Worm (Caenorhabditis elegans): ENCODE measurements around the gene nmt-1.

Gene nmt-1

ce11 chrIII:6144390-6144962 is 28.3 kb upstream of the nmt-1 start:
- TF ChIP-seq B0310.2 (tag; optimal IDR thresholded peaks at IDR 0.05) (no peak), ceh-13 (GFP tag; optimal IDR thresholded peaks at IDR 0.05) (no peak), sea-1 (GFP tag; conservative IDR thresholded peaks at IDR 0.05) (no peak), F13C5.2 (tag; optimal IDR thresholded peaks at IDR 0.05) (no peak), flt-1 (GFP tag; IDR thresholded peaks at IDR 0.05) (no peak), aly-1 (tag; optimal IDR thresholded peaks at IDR 0.05) (no peak), hmg-4 (GFP tag; optimal IDR thresholded peaks at IDR 0.05) (no peak), tbx-37 (GFP tag; conservative IDR thresholded peaks at IDR 0.05) (no peak), hmbx-1 (tag; optimal IDR thresholded peaks at IDR 0.05) (no peak), ama-1 (optimal IDR thresholded peaks at IDR 0.05) (no peak), pes-1 (GFP tag; IDR thresholded peaks at IDR 0.05) (no peak), scrt-1 (GFP tag; IDR thresholded peaks at IDR 0.05) (no peak), hnd-1 (tag; optimal IDR thresholded peaks at IDR 0.05) (no peak), tbx-11 (GFP tag; IDR thresholded peaks at IDR 0.05) (no peak), ets-7 (tag; optimal IDR thresholded peaks at IDR 0.05) (no peak), ceh-36 (tag; optimal IDR thresholded peaks at IDR 0.05) (no peak), tra-4 (tag; optimal IDR thresholded peaks at IDR 0.05) (no peak)

ce11 chrIII:6141532-6141931 is 25.4 kb upstream of the nmt-1 start:
- TF ChIP-seq scrt-1 (GFP tag; IDR thresholded peaks at IDR 0.05) (no peak), F13C5.2 (tag; optimal IDR thresholded peaks at IDR 0.05) (peak; percentile 17)

ce11 chrIII:6140818-6141217 is 24.7 kb upstream of the nmt-1 start:
- no peak for TF ChIP-seq ceh-36 (tag; optimal IDR thresholded peaks at IDR 0.05)
- TF ChIP-seq B0310.2 (tag; optimal IDR thresholded peaks at IDR 0.05): no peak
- TF ChIP-seq aly-1 (tag; optimal IDR thresholded peaks at IDR 0.05): no peak
- TF ChIP-seq hmbx-1 (tag; optimal IDR thresholded peaks at IDR 0.05): no peak
- TF ChIP-seq tbx-11 (GFP tag; IDR thresholded peaks at IDR 0.05): no peak
- no peak for TF ChIP-seq flt-1 (GFP tag; IDR thresholded peaks at IDR 0.05)
- TF ChIP-seq hnd-1 (tag; optimal IDR thresholded peaks at IDR 0.05): no peak
- TF ChIP-seq ceh-13 (GFP tag; optimal IDR thresholded peaks at IDR 0.05): no peak
- TF ChIP-seq tra-4 (tag; optimal IDR thresholded peaks at IDR 0.05): no peak

ce11 chrIII:6139932-6140612 is 23.9 kb upstream of the nmt-1 start:
- TF ChIP-seq F13C5.2 (tag; optimal IDR thresholded peaks at IDR 0.05) (no peak), ceh-13 (GFP tag; optimal IDR thresholded peaks at IDR 0.05) (no peak), hnd-1 (tag; optimal IDR thresholded peaks at IDR 0.05) (no peak), ceh-36 (tag; optimal IDR thresholded peaks at IDR 0.05) (no peak), B0310.2 (tag; optimal IDR thresholded peaks at IDR 0.05) (no peak), hmbx-1 (tag; optimal IDR thresholded peaks at IDR 0.05) (no peak), pes-1 (GFP tag; IDR thresholded peaks at IDR 0.05) (no peak), ama-1 (optimal IDR thresholded peaks at IDR 0.05) (no peak), tra-4 (tag; optimal IDR thresholded peaks at IDR 0.05) (no peak), sea-1 (GFP tag; conservative IDR thresholded peaks at IDR 0.05) (no peak), tbx-11 (GFP tag; IDR thresholded peaks at IDR 0.05) (no peak), tbx-37 (GFP tag; conservative IDR thresholded peaks at IDR 0.05) (no peak), aly-1 (tag; optimal IDR thresholded peaks at IDR 0.05) (no peak), scrt-1 (GFP tag; IDR thresholded peaks at IDR 0.05) (no peak), ets-7 (tag; optimal IDR thresholded peaks at IDR 0.05) (no peak), hmg-4 (GFP tag; optimal IDR thresholded peaks at IDR 0.05) (no peak), flt-1 (GFP tag; IDR thresholded peaks at IDR 0.05) (no peak)

ce11 chrIII:6139328-6139727 is 23.2 kb upstream of the nmt-1 start:
- no peak for TF ChIP-seq aly-1 (tag; optimal IDR thresholded peaks at IDR 0.05)
- TF ChIP-seq F13C5.2 (tag; optimal IDR thresholded peaks at IDR 0.05): no peak
- TF ChIP-seq flt-1 (GFP tag; IDR thresholded peaks at IDR 0.05): no peak
- no peak for TF ChIP-seq tra-4 (tag; optimal IDR thresholded peaks at IDR 0.05)
- TF ChIP-seq sea-1 (GFP tag; conservative IDR thresholded peaks at IDR 0.05): no peak
- no peak for TF ChIP-seq hnd-1 (tag; optimal IDR thresholded peaks at IDR 0.05)
- TF ChIP-seq pes-1 (GFP tag; IDR thresholded peaks at IDR 0.05): no peak
- TF ChIP-seq ceh-13 (GFP tag; optimal IDR thresholded peaks at IDR 0.05): no peak
- TF ChIP-seq B0310.2 (tag; optimal IDR thresholded peaks at IDR 0.05): no peak
- TF ChIP-seq hmbx-1 (tag; optimal IDR thresholded peaks at IDR 0.05): no peak
- TF ChIP-seq ceh-36 (tag; optimal IDR thresholded peaks at IDR 0.05): no peak
- no peak for TF ChIP-seq tbx-11 (GFP tag; IDR thresholded peaks at IDR 0.05)
- TF ChIP-seq ama-1 (optimal IDR thresholded peaks at IDR 0.05): no peak
- no peak for TF ChIP-seq tbx-37 (GFP tag; conservative IDR thresholded peaks at IDR 0.05)
- no peak for TF ChIP-seq hmg-4 (GFP tag; optimal IDR thresholded peaks at IDR 0.05)
- no peak for TF ChIP-seq ets-7 (tag; optimal IDR thresholded peaks at IDR 0.05)
- TF ChIP-seq scrt-1 (GFP tag; IDR thresholded peaks at IDR 0.05): no peak

ce11 chrIII:6138457-6138856 is 22.3 kb upstream of the nmt-1 start:
- TF ChIP-seq aly-1 (tag; optimal IDR thresholded peaks at IDR 0.05) (peak; percentile 23), hmg-4 (GFP tag; optimal IDR thresholded peaks at IDR 0.05) (peak; percentile 59), ceh-36 (tag; optimal IDR thresholded peaks at IDR 0.05) (peak; percentile 47), F13C5.2 (tag; optimal IDR thresholded peaks at IDR 0.05) (no peak)

- no peak for TF ChIP-seq ceh-36 (tag; optimal IDR thresholded peaks at IDR 0.05)
- no peak for TF ChIP-seq aly-1 (tag; optimal IDR thresholded peaks at IDR 0.05)
- TF ChIP-seq ama-1 (optimal IDR thresholded peaks at IDR 0.05): no peak
- 0 out of 2 replicates have a peak, but pooled peaks have one; percentile 45 for TF ChIP-seq pes-1 (GFP tag; IDR thresholded peaks at IDR 0.05)
Measured at ce11 chrIII:6137431-6137830, 21.3 kb upstream of the nmt-1 start.

- TF ChIP-seq hmbx-1 (tag; optimal IDR thresholded peaks at IDR 0.05) (no peak), tbx-11 (GFP tag; IDR thresholded peaks at IDR 0.05) (no peak), hmg-4 (GFP tag; optimal IDR thresholded peaks at IDR 0.05) (no peak), ets-7 (tag; optimal IDR thresholded peaks at IDR 0.05) (no peak), tbx-37 (GFP tag; conservative IDR thresholded peaks at IDR 0.05) (no peak), hnd-1 (tag; optimal IDR thresholded peaks at IDR 0.05) (no peak), flt-1 (GFP tag; IDR thresholded peaks at IDR 0.05) (no peak)
Measured at ce11 chrIII:6136178-6136577, 20.0 kb upstream of the nmt-1 start, which contains the start of gene mvk-1. Gene mvk-1 (minus strand): TSS chrIII:6136278.
